Fruit fly (Drosophila melanogaster): Measurements from ENCODE around the gene CG10077.

Gene CG10077

DNA sequence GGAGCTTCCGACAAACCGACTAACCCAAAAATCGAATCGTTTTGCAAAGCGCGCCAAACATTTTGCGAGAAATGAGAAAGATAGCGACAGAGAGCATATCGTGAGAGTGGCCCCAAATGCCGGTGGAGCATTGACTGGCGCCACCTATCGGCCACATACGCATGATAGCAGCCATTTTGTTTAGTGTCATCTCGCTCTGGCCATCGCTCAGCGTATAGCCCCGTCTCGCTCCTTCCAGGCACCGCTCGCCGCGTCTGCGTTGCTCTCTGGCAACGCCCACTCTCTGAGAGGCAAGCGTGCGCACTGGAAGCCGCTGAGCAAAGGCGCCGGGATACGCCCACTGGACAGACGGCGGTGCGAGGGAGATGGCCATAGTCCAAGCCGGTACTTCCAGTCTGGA lies 51.7 kb downstream of the CG10077 start (continued):
- no peak for TF ChIP-seq Ets65A (GFP tag)
- no peak for TF ChIP-seq exex (tag; optimal IDR thresholded peaks at IDR 0.05)
- peak; percentile 65 for TF ChIP-seq HmgD (GFP tag; optimal IDR thresholded peaks at IDR 0.05)
- TF ChIP-seq nerfin-1 (tag; optimal IDR thresholded peaks at IDR 0.05): peak; percentile 43
- peak; percentile 10; the same call in 1 of the 2 replicates for TF ChIP-seq CG1024 (GFP tag; IDR thresholded peaks at IDR 0.05)
- TF ChIP-seq CG2678 (tag; optimal IDR thresholded peaks at IDR 0.05): peak; percentile 3
- TF ChIP-seq Optix (GFP tag; IDR thresholded peaks at IDR 0.05): peak; percentile 67; the same call in 1 of the 3 replicates
- TF ChIP-seq tna (GFP tag; IDR thresholded peaks at IDR 0.05; ENCODE audit: partially characterized antibody): peak; percentile 60; the same call in 1 of the 2 replicates
- no peak for TF ChIP-seq CG31224 (GFP tag; IDR thresholded peaks at IDR 0.05)
- TF ChIP-seq CG17361 (GFP tag; IDR thresholded peaks at IDR 0.05): no peak; the same call in 2 of the 3 replicates
- no peak for TF ChIP-seq wek (GFP tag; optimal IDR thresholded peaks at IDR 0.05)
- no peak for TF ChIP-seq ara (GFP tag; IDR thresholded peaks at IDR 0.05)
- no peak for TF ChIP-seq crc (GFP tag; optimal IDR thresholded peaks at IDR 0.05)
- no peak for TF ChIP-seq CG32772 (GFP tag; IDR thresholded peaks at IDR 0.05)
- peak; percentile 98 for TF ChIP-seq CG8478 (optimal IDR thresholded peaks at IDR 0.05)

All from whole organism, embryonic.